Fruit fly (Drosophila melanogaster) whole organism, adult: Measurements from ENCODE around the gene nerfin-1.

ENCODE experiments used
- CG1620 ChIP-seq: fragments of 200-800 bp; sonication (Bioruptor generic); optimal IDR thresholded peaks from 2 replicates; lab custom pipeline; 2016; ENCODE audit warnings: missing biosample characterization, missing genetic modification characterization
- CG5204 ChIP-seq: fragments of 200-800 bp; sonication (Bioruptor generic); optimal IDR thresholded peaks from 2 replicates; lab custom pipeline; 2016; ENCODE audit warnings: missing biosample characterization, missing genetic modification characterization
- CG7045 ChIP-seq: fragments of 200-800 bp; sonication (Bioruptor generic); optimal IDR thresholded peaks from 2 replicates; lab custom pipeline; 2017; ENCODE audit warnings: missing biosample characterization, mild to moderate bottlenecking, missing genetic modification characterization
- CG7101 ChIP-seq: fragments of 200-800 bp; sonication (Bioruptor generic); optimal IDR thresholded peaks from 2 replicates; lab custom pipeline; 2018; ENCODE audit warnings: missing biosample characterization, mild to moderate bottlenecking, missing genetic modification characterization, moderate library complexity
- Clk ChIP-seq: fragments of 200-800 bp; sonication (Bioruptor generic); optimal IDR thresholded peaks from 2 replicates; lab custom pipeline; 2017; ENCODE audit warnings: missing biosample characterization, missing genetic modification characterization
- Crg-1 ChIP-seq: fragments of 200-800 bp; sonication (Bioruptor generic); optimal IDR thresholded peaks from 2 replicates; lab custom pipeline; 2016; ENCODE audit warnings: missing biosample characterization, missing genetic modification characterization
- bab1 ChIP-seq: fragments of 200-800 bp; sonication (Bioruptor generic); optimal IDR thresholded peaks from 3 replicates; lab custom pipeline; 2019; ENCODE audit warnings: missing biosample characterization, mild to moderate bottlenecking, missing genetic modification characterization, moderate library complexity
- cnc ChIP-seq, 2 experiments: fragments of >200 bp; optimal IDR thresholded peaks; 2 replicates each; lab custom pipeline; 2017
- ovo ChIP-seq: fragments of 200-800 bp; sonication (Bioruptor generic); optimal IDR thresholded peaks from 2 replicates; lab custom pipeline; 2016; ENCODE audit warnings: missing biosample characterization, missing genetic modification characterization
- pad ChIP-seq: fragments of 200-800 bp; sonication (Bioruptor generic); optimal IDR thresholded peaks from 3 replicates; lab custom pipeline; 2017; ENCODE audit warnings: missing biosample characterization, missing genetic modification characterization, mild to moderate bottlenecking, moderate library complexity, missing genetic modification reagents

DNA sequence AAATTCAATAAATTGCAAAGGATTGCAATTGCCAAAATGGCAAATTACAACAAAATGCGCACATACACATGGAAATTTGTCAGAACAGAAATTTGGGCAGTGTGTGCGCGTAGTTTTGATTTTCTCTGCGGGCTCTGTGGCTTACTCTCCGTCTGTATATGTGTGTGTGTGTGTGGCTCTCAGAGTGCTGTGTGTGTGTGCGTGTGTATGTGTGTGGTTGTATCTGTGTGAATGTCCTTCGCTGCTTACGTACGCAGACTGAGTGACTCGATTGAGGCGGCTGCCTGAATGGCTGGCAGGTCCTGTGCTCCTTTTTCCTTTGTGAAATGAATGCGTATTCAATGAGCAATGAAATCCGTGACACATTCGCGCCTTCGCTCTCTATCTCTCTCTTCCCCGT is 5.9 kb downstream of the nerfin-1 start:
- TF ChIP-seq pad (no peak), CG7101 (tag; lab: Kevin White, UChicago) (no peak), CG7045 (GFP tag; lab: Kevin White, UChicago) (no peak), CG5204 (GFP tag; lab: Kevin White, UChicago) (no peak), CG1620 (GFP tag; lab: Kevin White, UChicago) (no peak), cnc (optimal IDR thresholded peaks at IDR 0.05; lab: Kevin White, UChicago) (no peak), ovo (GFP tag; lab: Kevin White, UChicago) (no peak), bab1 (no peak), Crg-1 (GFP tag; lab: Kevin White, UChicago) (no peak), Clk (GFP tag; lab: Kevin White, UChicago) (no peak)
